Fruit fly (Drosophila melanogaster) whole organism, embryonic: ENCODE data around the gene CG15011.

Source experiments
- Bteb2 ChIP-seq: fragments of 200-800 bp; sonication (Bioruptor generic); optimal IDR thresholded peaks from 2 replicates; lab custom pipeline; 2016; ENCODE audit warnings: missing biosample characterization, missing genetic modification characterization
- CG12219 ChIP-seq: fragments of 200-800 bp; sonication (Bioruptor generic); optimal IDR thresholded peaks from 3 replicates; lab custom pipeline; 2018; ENCODE audit warnings: missing biosample characterization, mild to moderate bottlenecking, missing genetic modification characterization
- CG12299 ChIP-seq: fragments of 200-800 bp; sonication (Bioruptor generic); optimal IDR thresholded peaks from 2 replicates; lab custom pipeline; 2018; ENCODE audit warnings: missing biosample characterization, mild to moderate bottlenecking, missing genetic modification characterization
- CG13424 ChIP-seq: fragments of 200-800 bp; sonication (Bioruptor generic); optimal IDR thresholded peaks from 2 replicates; lab custom pipeline; 2019; ENCODE audit warnings: missing biosample characterization, mild to moderate bottlenecking, missing genetic modification characterization, moderate library complexity
- CG15269 ChIP-seq: fragments of 200-800 bp; sonication (Bioruptor generic); optimal IDR thresholded peaks from 2 replicates; lab custom pipeline; 2018; ENCODE audit warnings: missing biosample characterization, mild to moderate bottlenecking, missing genetic modification characterization, moderate library complexity
- CG16815 ChIP-seq: fragments of 200-800 bp; sonication (Bioruptor generic); optimal IDR thresholded peaks from 3 replicates; lab custom pipeline; 2017; ENCODE audit warnings: missing biosample characterization, mild to moderate bottlenecking, missing genetic modification characterization
- CG17829 ChIP-seq: fragments of 200-800 bp; optimal IDR thresholded peaks from 2 replicates; lab custom pipeline; 2019; ENCODE audit warnings: missing biosample characterization, mild to moderate bottlenecking, missing genetic modification characterization, moderate library complexity
- CG18476 ChIP-seq: fragments of 200-800 bp; sonication (Bioruptor generic); optimal IDR thresholded peaks from 2 replicates; lab custom pipeline; 2016; ENCODE audit warnings: missing biosample characterization, mild to moderate bottlenecking, missing genetic modification characterization
- CG31388 ChIP-seq: fragments of 200-800 bp; sonication (Bioruptor generic); optimal IDR thresholded peaks from 2 replicates; lab custom pipeline; 2016; ENCODE audit warnings: missing biosample characterization, missing genetic modification characterization
- CG4424 ChIP-seq: fragments of 200-800 bp; sonication (Bioruptor generic); optimal IDR thresholded peaks from 3 replicates; lab custom pipeline; 2016; ENCODE audit warnings: missing biosample characterization, missing genetic modification characterization
- CG4617 ChIP-seq: fragments of 200-800 bp; sonication (Bioruptor generic); optimal IDR thresholded peaks from 3 replicates; lab custom pipeline; 2016; ENCODE audit warnings: missing biosample characterization, missing genetic modification characterization, borderline replicate concordance
- CG8281 ChIP-seq: fragments of 200-800 bp; sonication (Bioruptor generic); optimal IDR thresholded peaks from 2 replicates; lab custom pipeline; 2018; ENCODE audit warnings: missing biosample characterization, mild to moderate bottlenecking, missing genetic modification characterization, moderate library complexity
- CG8478 ChIP-seq: fragments of >200 bp; optimal IDR thresholded peaks from 2 replicates; lab custom pipeline; 2018
- CG8765 ChIP-seq: fragments of 200-800 bp; sonication (Bioruptor generic); IDR thresholded peaks from 2 replicates; pipeline ENCODE4 v1.3.6; 2022; ENCODE audit warnings: missing biosample characterization, missing genetic modification characterization
- CG9817 ChIP-seq: fragments of 200-800 bp; sonication (Bioruptor generic); optimal IDR thresholded peaks from 2 replicates; lab custom pipeline; 2018; ENCODE audit warnings: missing biosample characterization, mild to moderate bottlenecking, missing genetic modification characterization, moderate library complexity
- CkIIα-i1 ChIP-seq: fragments of 200-800 bp; sonication (Bioruptor generic); IDR thresholded peaks from 2 replicates; pipeline ENCODE4 v1.3.6; 2022; ENCODE audit warnings: missing biosample characterization, missing genetic modification characterization
- CrebB ChIP-seq: fragments of 200-800 bp; sonication (Bioruptor generic); optimal IDR thresholded peaks from 3 replicates; lab custom pipeline; 2018; ENCODE audit warnings: missing biosample characterization, mild to moderate bottlenecking, missing genetic modification characterization
- Dip3 ChIP-seq: fragments of 200-800 bp; sonication (Bioruptor generic); optimal IDR thresholded peaks from 3 replicates; lab custom pipeline; 2016; ENCODE audit warnings: missing biosample characterization, missing genetic modification characterization
- Dll ChIP-seq: fragments of 200-800 bp; sonication (Bioruptor generic); IDR thresholded peaks from 4 replicates; pipeline ENCODE4 v1.3.6; 2022; ENCODE audit warnings: missing biosample characterization, missing genetic modification characterization; ENCODE audit not compliant: partially characterized antibody
- ERR ChIP-seq: fragments of 200-800 bp; sonication (Bioruptor generic); optimal IDR thresholded peaks from 2 replicates; lab custom pipeline; 2016; ENCODE audit warnings: missing biosample characterization, missing genetic modification characterization
- Hr78 ChIP-seq, 2 experiments: fragments of 200-800 bp in 1 of 2; fragments of >200 bp in 1 of 2; sonication (Bioruptor generic) in 1 of 2; optimal IDR thresholded peaks; 2 replicates each; lab custom pipeline; 2017 to 2019; ENCODE audit warnings: missing biosample characterization in 2 of 2, missing genetic modification characterization in 2 of 2, mild to moderate bottlenecking in 1 of 2, moderate library complexity in 1 of 2
- Lim3 ChIP-seq: fragments of 200-800 bp; sonication (Bioruptor generic); IDR thresholded peaks from 2 replicates; pipeline ENCODE4 v1.3.6; 2022; ENCODE audit warnings: missing biosample characterization, missing genetic modification characterization
- MESR4 ChIP-seq: fragments of 200-800 bp; sonication (Bioruptor generic); optimal IDR thresholded peaks from 2 replicates; lab custom pipeline; 2018; ENCODE audit warnings: missing biosample characterization, mild to moderate bottlenecking, missing genetic modification characterization, moderate library complexity
- NC2α ChIP-seq: fragments of 200-800 bp; sonication (Bioruptor generic); optimal IDR thresholded peaks from 2 replicates; lab custom pipeline; 2016; ENCODE audit warnings: missing biosample characterization, missing genetic modification characterization
- Oaz ChIP-seq: fragments of 200-800 bp; sonication (Bioruptor generic); IDR thresholded peaks from 2 replicates; pipeline ENCODE4 v1.3.6; 2022; ENCODE audit warnings: missing biosample characterization, missing genetic modification characterization
- Six4 ChIP-seq: fragments of 200-800 bp; sonication (Bioruptor generic); optimal IDR thresholded peaks from 2 replicates; lab custom pipeline; 2016; ENCODE audit warnings: missing biosample characterization, missing genetic modification characterization
- Xbp1 ChIP-seq: fragments of 200-800 bp; sonication (Bioruptor generic); optimal IDR thresholded peaks from 3 replicates; lab custom pipeline; 2016; ENCODE audit warnings: missing biosample characterization, mild to moderate bottlenecking, missing genetic modification characterization
- bigmax ChIP-seq: fragments of 200-800 bp; sonication (Bioruptor generic); optimal IDR thresholded peaks from 2 replicates; lab custom pipeline; 2018; ENCODE audit warnings: missing biosample characterization, mild to moderate bottlenecking, missing genetic modification characterization
- cas ChIP-seq: fragments of 200-800 bp; sonication (Bioruptor generic); IDR thresholded peaks from 2 replicates; pipeline ENCODE4 v1.3.6; 2022; ENCODE audit warnings: missing biosample characterization, missing genetic modification characterization
- caup ChIP-seq: fragments of 200-800 bp; sonication (Bioruptor generic); optimal IDR thresholded peaks from 3 replicates; lab custom pipeline; 2017; ENCODE audit warnings: missing biosample characterization, mild to moderate bottlenecking, missing genetic modification characterization, moderate library complexity; ENCODE audit not compliant: severe bottlenecking
- chinmo ChIP-seq: fragments of 200-800 bp; sonication (Bioruptor generic); IDR thresholded peaks from 4 replicates; pipeline ENCODE4 v1.3.6; 2022; ENCODE audit warnings: missing biosample characterization, missing genetic modification characterization; ENCODE audit not compliant: partially characterized antibody
- ewg ChIP-seq: fragments of 200-800 bp; sonication (Bioruptor generic); optimal IDR thresholded peaks from 3 replicates; lab custom pipeline; 2017; ENCODE audit warnings: mild to moderate bottlenecking, missing biosample characterization, missing genetic modification reagents, missing genetic modification characterization
- fd64A ChIP-seq: fragments of 200-800 bp; sonication (Bioruptor generic); optimal IDR thresholded peaks from 3 replicates; lab custom pipeline; 2018; ENCODE audit warnings: missing biosample characterization, mild to moderate bottlenecking, missing genetic modification characterization
- fru ChIP-seq: fragments of >200 bp; optimal IDR thresholded peaks from 2 replicates; lab custom pipeline; 2017
- hkb ChIP-seq, 2 experiments: fragments of 200-800 bp in 1 of 2; fragments of >200 bp in 1 of 2; sonication (Bioruptor generic) in 1 of 2; IDR thresholded peaks in 1 of 2; optimal IDR thresholded peaks in 1 of 2; 2 replicates each; pipeline versions ENCODE4 v1.3.6 to Lab custom; 2017 to 2022; ENCODE audit warnings: missing biosample characterization in 1 of 2, missing genetic modification characterization in 1 of 2
- jing ChIP-seq: fragments of 200-800 bp; sonication (Bioruptor generic); optimal IDR thresholded peaks from 2 replicates; lab custom pipeline; 2018; ENCODE audit warnings: missing biosample characterization, mild to moderate bottlenecking, missing genetic modification characterization
- jumu ChIP-seq: fragments of 200-800 bp; sonication (Bioruptor generic); optimal IDR thresholded peaks from 3 replicates; lab custom pipeline; 2016; ENCODE audit warnings: missing biosample characterization, missing genetic modification characterization
- klu ChIP-seq: fragments of 200-800 bp; sonication (Bioruptor generic); IDR thresholded peaks from 2 replicates; pipeline ENCODE4 v1.3.6; 2022; ENCODE audit warnings: missing biosample characterization, missing genetic modification characterization
- knrl ChIP-seq: fragments of 200-800 bp; sonication (Bioruptor generic); IDR thresholded peaks from 3 replicates; pipeline ENCODE4 v1.3.6; 2022; ENCODE audit warnings: missing biosample characterization, missing genetic modification characterization; ENCODE audit not compliant: partially characterized antibody
- mam ChIP-seq: fragments of 200-800 bp; sonication (Bioruptor generic); optimal IDR thresholded peaks from 3 replicates; lab custom pipeline; 2016; ENCODE audit warnings: missing biosample characterization, missing genetic modification characterization
- odd ChIP-seq: fragments of 200-800 bp; sonication (Bioruptor generic); optimal IDR thresholded peaks from 2 replicates; lab custom pipeline; 2017; ENCODE audit warnings: missing biosample characterization, mild to moderate bottlenecking, missing genetic modification characterization
- phol ChIP-seq: fragments of 200-800 bp; sonication (Bioruptor generic); optimal IDR thresholded peaks from 3 replicates; lab custom pipeline; 2018; ENCODE audit warnings: missing biosample characterization, mild to moderate bottlenecking, missing genetic modification characterization, moderate library complexity
- prd ChIP-seq, 3 experiments: fragments of >200 bp in 2 of 3; fragments of 200-800 bp in 1 of 3; sonication (Bioruptor generic) in 1 of 3; optimal IDR thresholded peaks in 2 of 3; IDR thresholded peaks in 1 of 3; 2 replicates in 2 of 3; 3 replicates in 1 of 3; pipeline versions ENCODE4 v1.3.6 to Lab custom; 2017 to 2022; ENCODE audit warnings: missing biosample characterization in 1 of 3, missing genetic modification characterization in 1 of 3
- ranshi ChIP-seq: fragments of 200-800 bp; sonication (Bioruptor generic); IDR thresholded peaks from 2 replicates; pipeline ENCODE4 v1.3.6; 2022; ENCODE audit warnings: missing biosample characterization, missing genetic modification characterization
- row ChIP-seq: fragments of 200-800 bp; sonication (Bioruptor generic); IDR thresholded peaks from 3 replicates; pipeline ENCODE4 v1.3.6; 2022; ENCODE audit warnings: missing biosample characterization, missing genetic modification characterization
- sqz ChIP-seq: fragments of 200-800 bp; sonication (Bioruptor generic); optimal IDR thresholded peaks from 3 replicates; lab custom pipeline; 2018; ENCODE audit warnings: missing biosample characterization, mild to moderate bottlenecking, missing genetic modification characterization
- tgo ChIP-seq: fragments of 200-800 bp; sonication (Bioruptor generic); IDR thresholded peaks from 3 replicates; pipeline ENCODE4 v1.3.6; 2022; ENCODE audit warnings: missing biosample characterization, missing genetic modification characterization
- wor ChIP-seq: fragments of 200-800 bp; sonication (Bioruptor generic); IDR thresholded peaks from 2 replicates; pipeline ENCODE4 v1.3.6; 2022; ENCODE audit warnings: missing biosample characterization, missing genetic modification characterization
- zfh1 ChIP-seq: fragments of 200-800 bp; sonication (Bioruptor generic); IDR thresholded peaks from 3 replicates; pipeline ENCODE4 v1.3.6; 2022; ENCODE audit warnings: missing biosample characterization, missing genetic modification characterization

CG15011 gene

dm6 chr3L:4230357-4230901 is 28.5 kb downstream of the CG15011 start (continued):
- peak; percentile 91 for TF ChIP-seq CG12219 (GFP tag; lab: Kevin White, UChicago)
- TF ChIP-seq CG8765 (GFP tag; lab: Robert Waterston, UW): peak; percentile 87
- TF ChIP-seq cas: no peak
- peak in 1 of 2 experiments; percentile 88 for TF ChIP-seq Hr78 (GFP tag; optimal IDR thresholded peaks at IDR 0.05; lab: Kevin White, UChicago)
- peak; percentile 90 for TF ChIP-seq CG18476
- no peak for TF ChIP-seq hkb (optimal IDR thresholded peaks at IDR 0.05; lab: Kevin White, UChicago)
- peak; percentile 91 for TF ChIP-seq hkb (GFP tag; IDR thresholded peaks at IDR 0.05; lab: Robert Waterston, UW)
- TF ChIP-seq Oaz (GFP tag; lab: Robert Waterston, UW): no peak; the same call in 1 of the 2 replicates
- TF ChIP-seq CkIIα-i1 (GFP tag; lab: Robert Waterston, UW): no peak
- peak; percentile 79 for TF ChIP-seq CG8281 (tag; lab: Kevin White, UChicago)
- TF ChIP-seq bigmax (GFP tag; lab: Kevin White, UChicago): no peak
- peak; percentile 93 for TF ChIP-seq jing (GFP tag; lab: Kevin White, UChicago)
- peak; percentile 90 for TF ChIP-seq ewg
- TF ChIP-seq CrebB: peak; percentile 83
- peak; percentile 78 for TF ChIP-seq mam (GFP tag; lab: Kevin White, UChicago)
- peak; percentile 54 for TF ChIP-seq Dip3 (GFP tag; lab: Kevin White, UChicago)
- TF ChIP-seq ranshi: peak; percentile 82
- TF ChIP-seq chinmo (GFP tag; lab: Robert Waterston, UW): no peak
- TF ChIP-seq tgo (GFP tag; lab: Robert Waterston, UW): peak; percentile 88
- peak; percentile 97 for TF ChIP-seq CG17829 (tag; lab: Kevin White, UChicago)
- peak; percentile 86 for TF ChIP-seq CG15269
- TF ChIP-seq CG31388 (GFP tag; lab: Kevin White, UChicago): peak; percentile 74
- peak; percentile 76 for TF ChIP-seq CG4617 (GFP tag; lab: Kevin White, UChicago)
- peak; percentile 95 for TF ChIP-seq CG13424
- TF ChIP-seq fd64A: peak; percentile 84
- TF ChIP-seq CG16815 (GFP tag; lab: Kevin White, UChicago): peak; percentile 96
- no peak for TF ChIP-seq prd (optimal IDR thresholded peaks at IDR 0.05; lab: Kevin White, UChicago)
- TF ChIP-seq prd (GFP tag; IDR thresholded peaks at IDR 0.05; lab: Robert Waterston, UW): peak; percentile 98
- TF ChIP-seq knrl (GFP tag; lab: Robert Waterston, UW): no peak
- TF ChIP-seq NC2α: peak; percentile 93
- TF ChIP-seq zfh1 (GFP tag; lab: Robert Waterston, UW): peak; percentile 95
- peak; percentile 46 for TF ChIP-seq MESR4 (GFP tag; lab: Kevin White, UChicago)
- TF ChIP-seq fru (lab: Kevin White, UChicago): no peak
- peak; percentile 96 for TF ChIP-seq CG4424 (GFP tag; lab: Kevin White, UChicago)
- TF ChIP-seq Bteb2 (GFP tag; lab: Kevin White, UChicago): peak; percentile 81
- 0 out of 2 replicates have a peak, but pooled peaks have one; percentile 56 for TF ChIP-seq Lim3 (GFP tag; lab: Robert Waterston, UW)
- TF ChIP-seq row (GFP tag; lab: Robert Waterston, UW): peak; percentile 96
- peak; percentile 97 for TF ChIP-seq phol (tag; lab: Kevin White, UChicago)
- peak; percentile 80 for TF ChIP-seq CG12299 (tag; lab: Kevin White, UChicago)
- no peak for TF ChIP-seq Dll
- peak; percentile 66 for TF ChIP-seq caup (GFP tag; lab: Kevin White, UChicago)
- peak; percentile 69 for TF ChIP-seq klu (GFP tag; lab: Robert Waterston, UW)
- TF ChIP-seq ERR: peak; percentile 80
- peak; percentile 93 for TF ChIP-seq sqz (GFP tag; lab: Kevin White, UChicago)
- TF ChIP-seq wor: peak; percentile 91
- peak; percentile 94 for TF ChIP-seq Six4
- peak; percentile 93 for TF ChIP-seq Xbp1 (GFP tag; lab: Kevin White, UChicago)
- TF ChIP-seq jumu (GFP tag; lab: Kevin White, UChicago): peak; percentile 94
- peak; percentile 77 for TF ChIP-seq CG9817 (tag; lab: Kevin White, UChicago)
- TF ChIP-seq CG8478 (lab: Kevin White, UChicago): peak; percentile 17
- TF ChIP-seq odd (GFP tag; lab: Kevin White, UChicago): peak; percentile 91
